Worm (Caenorhabditis elegans): ENCODE data around the gene srw-42.

Gene srw-42

DNA sequence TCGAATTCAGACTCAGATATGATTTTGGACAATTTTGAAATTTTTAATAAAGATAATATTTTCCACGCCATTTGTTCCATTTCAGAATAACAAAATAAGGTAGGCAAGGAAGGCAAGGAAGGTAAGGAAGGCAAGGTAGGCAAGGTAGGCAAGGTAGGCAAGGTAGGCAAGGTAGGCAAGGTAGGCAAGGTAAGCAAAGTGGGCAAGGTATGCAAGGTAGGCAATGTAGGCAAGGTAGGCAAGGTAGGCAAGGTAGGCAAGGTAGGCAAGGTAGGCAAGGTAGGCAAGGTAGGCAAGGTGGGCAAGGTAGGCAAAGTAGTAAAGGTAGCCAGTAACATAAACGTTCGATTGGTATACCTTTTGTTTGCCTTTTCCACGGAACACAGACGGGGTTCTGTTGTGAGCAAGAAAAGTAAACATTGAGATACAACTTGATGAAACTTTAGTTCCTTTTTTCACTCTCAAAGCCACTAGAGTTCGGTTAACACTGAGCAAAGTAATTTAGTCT, 6.2 kb upstream of the srw-42 start, which contains the start of gene Y70C5C.1:
Gene Y70C5C.1, plus strand, starts transcription at position 458 of the 508 bp plus-strand sequence.
- TF ChIP-seq mep-1 (tag; optimal IDR thresholded peaks at IDR 0.05) = no peak
- TF ChIP-seq ceh-8 (GFP tag; optimal IDR thresholded peaks at IDR 0.05) = no peak
- TF ChIP-seq efl-1 (optimal IDR thresholded peaks at IDR 0.05) = no peak
- TF ChIP-seq efl-1 (GFP tag; optimal IDR thresholded peaks at IDR 0.05 in 1 of 2) = peak in 1 of 2 experiments; percentile 85

DNA sequence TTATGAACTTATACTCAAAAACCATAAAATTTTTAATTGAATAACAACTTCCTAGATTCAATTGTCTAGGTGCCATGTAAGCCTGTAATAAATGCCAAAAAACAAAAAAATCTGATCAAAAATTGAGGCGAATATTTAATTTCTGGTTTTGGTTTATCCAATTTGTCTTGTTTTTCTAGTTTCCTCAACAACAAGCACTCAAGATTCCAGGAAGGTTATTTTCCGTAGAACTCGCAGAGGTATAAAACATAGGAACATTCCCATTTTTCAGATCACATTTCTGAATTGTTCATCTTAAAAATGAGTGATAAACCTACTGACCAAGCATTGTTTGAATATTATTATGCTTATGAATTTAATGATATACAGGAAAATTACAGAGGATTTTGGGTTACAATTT, 3.5 kb upstream of the srw-42 start, which contains the start of gene srw-41:
Gene srw-41, plus strand, starts transcription at position 301 of the 400 bp plus-strand sequence.
- TF ChIP-seq hpl-2 (GFP tag; optimal IDR thresholded peaks at IDR 0.05) = no peak
- no peak for TF ChIP-seq efl-3 (GFP tag; optimal IDR thresholded peaks at IDR 0.05)
- TF ChIP-seq grh-1 (GFP tag; IDR thresholded peaks at IDR 0.05) = no peak
- TF ChIP-seq pag-3 (tag; optimal IDR thresholded peaks at IDR 0.05; ENCODE audit: borderline replicate concordance, insufficient read depth) = no peak
- TF ChIP-seq pqm-1 (tag; optimal IDR thresholded peaks at IDR 0.05) = no peak
- no peak for TF ChIP-seq unc-130 (tag; optimal IDR thresholded peaks at IDR 0.05)
- no peak for TF ChIP-seq C04F5.9 (tag; optimal IDR thresholded peaks at IDR 0.05)
- TF ChIP-seq unc-98 (GFP tag; IDR thresholded peaks at IDR 0.05) = no peak
- TF ChIP-seq ama-1 (optimal IDR thresholded peaks at IDR 0.05) = no peak
- TF ChIP-seq elt-3 (tag; optimal IDR thresholded peaks at IDR 0.05) = no peak
- TF ChIP-seq C34B4.2 (tag; optimal IDR thresholded peaks at IDR 0.05) = no peak
- no peak for TF ChIP-seq lsy-2 (tag; optimal IDR thresholded peaks at IDR 0.05)
- TF ChIP-seq nhr-19 (GFP tag; conservative IDR thresholded peaks at IDR 0.05) = no peak
- no peak for TF ChIP-seq irx-1 (tag; optimal IDR thresholded peaks at IDR 0.05)
- no peak for TF ChIP-seq nhr-237 (tag; optimal IDR thresholded peaks at IDR 0.05)
- TF ChIP-seq fos-1 (tag; optimal IDR thresholded peaks at IDR 0.05) = no peak
- no peak for TF ChIP-seq lin-15B (tag; optimal IDR thresholded peaks at IDR 0.05)
- no peak for TF ChIP-seq aly-2 (tag; optimal IDR thresholded peaks at IDR 0.05)
- TF ChIP-seq jun-1 (tag; optimal IDR thresholded peaks at IDR 0.05) = no peak

DNA sequence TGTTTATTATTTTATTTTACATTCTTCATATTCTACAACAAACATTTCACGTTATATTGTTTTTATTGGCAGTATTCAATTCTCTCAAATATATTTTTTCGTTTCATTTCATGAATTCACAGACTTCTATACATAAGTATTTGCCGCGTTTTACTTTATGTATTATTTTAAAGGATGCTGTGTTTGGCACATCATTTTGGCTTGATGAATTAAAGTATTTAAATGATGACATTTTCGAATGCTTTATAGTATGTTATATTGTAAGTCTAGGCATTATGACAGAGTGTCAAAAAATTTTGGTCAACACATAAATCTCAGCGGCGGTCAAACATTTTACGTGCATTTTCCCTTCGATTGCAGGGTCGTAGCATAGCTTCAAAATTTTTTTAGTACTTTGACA, 1.9 kb upstream of the srw-42 start:
- TF ChIP-seq efl-1 (optimal IDR thresholded peaks at IDR 0.05) = no peak
- peak in 1 of 2 experiments; percentile 79 for TF ChIP-seq efl-1 (GFP tag; optimal IDR thresholded peaks at IDR 0.05 in 1 of 2)
- no peak for TF ChIP-seq mef-2 (tag; optimal IDR thresholded peaks at IDR 0.05)

DNA sequence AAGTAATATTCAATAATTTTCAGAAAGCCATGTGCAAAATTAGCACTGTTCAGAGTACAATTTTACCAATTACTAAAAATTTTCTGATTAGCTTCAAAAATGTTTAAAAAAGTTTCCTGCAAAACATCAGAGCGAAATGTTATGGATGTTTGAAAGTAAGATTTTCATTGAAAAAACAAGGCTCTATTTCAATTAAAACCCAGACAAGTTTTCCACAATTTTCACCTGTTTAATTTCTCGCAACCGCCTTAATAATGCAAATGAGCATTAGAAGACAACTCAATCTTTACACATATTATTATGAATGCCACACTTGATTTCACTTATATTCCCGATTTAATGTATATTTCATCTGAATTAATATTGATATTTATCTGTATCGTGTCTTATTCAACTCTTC, 906 bp upstream of the srw-42 start, which contains the start of gene srz-101:
Gene srz-101, plus strand, starts transcription at position 301 of the 400 bp plus-strand sequence.
- TF ChIP-seq pag-3 (tag; optimal IDR thresholded peaks at IDR 0.05; ENCODE audit: borderline replicate concordance, insufficient read depth) = no peak
- no peak for TF ChIP-seq unc-30 (tag; optimal IDR thresholded peaks at IDR 0.05)
- TF ChIP-seq unc-130 (tag; optimal IDR thresholded peaks at IDR 0.05) = no peak
- no peak for TF ChIP-seq pqm-1 (tag; optimal IDR thresholded peaks at IDR 0.05)
- TF ChIP-seq hpl-2 (GFP tag; optimal IDR thresholded peaks at IDR 0.05) = no peak
- no peak for TF ChIP-seq nhr-19 (GFP tag; conservative IDR thresholded peaks at IDR 0.05)
- no peak for TF ChIP-seq nhr-85 (tag)
- no peak for TF ChIP-seq lin-13 (GFP tag; optimal IDR thresholded peaks at IDR 0.05)
- TF ChIP-seq nhr-237 (tag; optimal IDR thresholded peaks at IDR 0.05) = no peak
- TF ChIP-seq nhr-47 (tag; optimal IDR thresholded peaks at IDR 0.05) = no peak

DNA sequence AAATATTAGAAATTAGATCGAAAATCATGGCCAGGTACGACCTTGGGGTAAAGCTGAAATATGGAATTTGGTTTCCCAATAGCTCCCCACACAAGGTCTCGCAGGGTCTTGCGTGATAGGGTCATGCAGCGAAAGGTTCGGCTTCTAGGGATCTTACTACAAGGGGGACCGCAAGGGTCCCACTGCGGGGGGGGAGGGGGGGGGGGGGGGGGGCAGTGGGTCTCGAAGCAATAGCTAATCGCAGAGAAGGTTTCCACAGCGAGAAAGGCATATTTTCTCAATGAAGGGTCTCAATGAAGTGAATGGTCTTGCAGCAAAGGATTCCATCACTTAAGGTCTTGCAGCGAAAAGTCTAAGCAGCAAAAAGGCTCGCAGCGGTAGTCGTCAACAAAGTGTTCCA, 644 bp downstream of the srw-42 start:
- TF ChIP-seq zag-1 (tag; optimal IDR thresholded peaks at IDR 0.05) = no peak
- no peak for TF ChIP-seq snu-23 (GFP tag; optimal IDR thresholded peaks at IDR 0.05)
- no peak for TF ChIP-seq alr-1 (tag; optimal IDR thresholded peaks at IDR 0.05; ENCODE audit: borderline replicate concordance)
- TF ChIP-seq grh-1 (GFP tag; IDR thresholded peaks at IDR 0.05) = no peak
- TF ChIP-seq ceh-63 (GFP tag; optimal IDR thresholded peaks at IDR 0.05) = no peak
- no peak for TF ChIP-seq ets-5 (GFP tag; IDR thresholded peaks at IDR 0.05)
- no peak for TF ChIP-seq nhr-20 (tag; optimal IDR thresholded peaks at IDR 0.05)
- TF ChIP-seq ceh-8 (GFP tag; optimal IDR thresholded peaks at IDR 0.05) = peak; percentile 56

Data from whole organism, L1 larva.